Worm (Caenorhabditis elegans): ENCODE results near the gene nfyc-1.

The nfyc-1 gene

ce11 chrII:18787-19186 is 24.9 kb upstream of the nfyc-1 start:
- TF ChIP-seq unc-120 (tag; optimal IDR thresholded peaks at IDR 0.05; ENCODE audit: poor library complexity, severe bottlenecking) (peak; percentile 69), bed-3 (GFP tag; optimal IDR thresholded peaks at IDR 0.05) (no peak), ztf-11 (tag; optimal IDR thresholded peaks at IDR 0.05) (peak; percentile 52), snpc-4 (tag; optimal IDR thresholded peaks at IDR 0.05) (no peak), elt-1 (tag; optimal IDR thresholded peaks at IDR 0.05; ENCODE audit: borderline replicate concordance, insufficient read depth) (no peak), sptf-1 (tag; optimal IDR thresholded peaks at IDR 0.05) (peak; percentile 66), lin-13 (tag; optimal IDR thresholded peaks at IDR 0.05) (no peak), cnd-1 (tag; optimal IDR thresholded peaks at IDR 0.05) (no peak), ceh-39 (tag; optimal IDR thresholded peaks at IDR 0.05) (no peak), lsy-2 (tag; optimal IDR thresholded peaks at IDR 0.05) (no peak), blmp-1 (tag; optimal IDR thresholded peaks at IDR 0.05) (no peak), ces-1 (GFP tag; optimal IDR thresholded peaks at IDR 0.05) (no peak), mep-1 (tag; optimal IDR thresholded peaks at IDR 0.05) (peak; percentile 60), ham-2 (GFP tag; optimal IDR thresholded peaks at IDR 0.05) (no peak), mls-2 (tag; optimal IDR thresholded peaks at IDR 0.05) (peak; percentile 44), unc-62 (GFP tag; optimal IDR thresholded peaks at IDR 0.05) (no peak), pha-4 (tag; optimal IDR thresholded peaks at IDR 0.05) (peak; percentile 45), drap-1 (GFP tag; optimal IDR thresholded peaks at IDR 0.05) (peak; percentile 63), hlh-1 (tag; optimal IDR thresholded peaks at IDR 0.05) (no peak), nhr-28 (tag; optimal IDR thresholded peaks at IDR 0.05) (no peak), nhr-237 (tag; optimal IDR thresholded peaks at IDR 0.05) (peak; percentile 10), flh-1 (GFP tag; optimal IDR thresholded peaks at IDR 0.05) (no peak), sem-2 (GFP tag; optimal IDR thresholded peaks at IDR 0.05) (no peak), nhr-76 (tag; optimal IDR thresholded peaks at IDR 0.05) (no peak), lin-32 (GFP tag; optimal IDR thresholded peaks at IDR 0.05) (no peak), ceh-43 (GFP tag; optimal IDR thresholded peaks at IDR 0.05) (no peak), M03D4.4 (tag; optimal IDR thresholded peaks at IDR 0.05) (peak; percentile 59), mab-5 (tag; optimal IDR thresholded peaks at IDR 0.05) (no peak), elt-3 (tag; optimal IDR thresholded peaks at IDR 0.05) (no peak), ceh-83 (GFP tag; optimal IDR thresholded peaks at IDR 0.05) (no peak), nhr-2 (tag; optimal IDR thresholded peaks at IDR 0.05) (no peak), zip-8 (tag; optimal IDR thresholded peaks at IDR 0.05) (no peak)

- TF ChIP-seq unc-39 (tag; optimal IDR thresholded peaks at IDR 0.05) = no peak
- TF ChIP-seq nhr-2 (tag; optimal IDR thresholded peaks at IDR 0.05) = no peak
- TF ChIP-seq nhr-12 (tag; optimal IDR thresholded peaks at IDR 0.05) = no peak
- TF ChIP-seq sem-2 (GFP tag; optimal IDR thresholded peaks at IDR 0.05) = no peak
- TF ChIP-seq hlh-1 (tag; optimal IDR thresholded peaks at IDR 0.05) = no peak
- no peak for TF ChIP-seq ceh-83 (GFP tag; optimal IDR thresholded peaks at IDR 0.05)
- no peak for TF ChIP-seq zip-8 (tag; optimal IDR thresholded peaks at IDR 0.05)
- TF ChIP-seq ham-2 (GFP tag; optimal IDR thresholded peaks at IDR 0.05) = no peak
- TF ChIP-seq ceh-43 (GFP tag; optimal IDR thresholded peaks at IDR 0.05) = no peak
- no peak for TF ChIP-seq nhr-76 (tag; optimal IDR thresholded peaks at IDR 0.05)
- TF ChIP-seq lin-13 (tag; optimal IDR thresholded peaks at IDR 0.05) = no peak
- no peak for TF ChIP-seq bed-3 (GFP tag; optimal IDR thresholded peaks at IDR 0.05)
- no peak for TF ChIP-seq drap-1 (GFP tag; optimal IDR thresholded peaks at IDR 0.05)
- no peak for TF ChIP-seq mep-1 (tag; optimal IDR thresholded peaks at IDR 0.05)
- TF ChIP-seq tbx-8 (GFP tag; optimal IDR thresholded peaks at IDR 0.05) = no peak
- no peak for TF ChIP-seq pha-4 (tag; optimal IDR thresholded peaks at IDR 0.05)
- TF ChIP-seq flh-1 (GFP tag; optimal IDR thresholded peaks at IDR 0.05) = no peak
Measured at ce11 chrII:19238-19637, 24.5 kb upstream of the nfyc-1 start, which contains the start of gene gmeb-1. TSS of gene gmeb-1 (plus strand) at chrII:19538.

- TF ChIP-seq lsy-2 (tag; optimal IDR thresholded peaks at IDR 0.05) (no peak), ces-1 (GFP tag; optimal IDR thresholded peaks at IDR 0.05) (no peak), zip-8 (tag; optimal IDR thresholded peaks at IDR 0.05) (no peak), bed-3 (GFP tag; optimal IDR thresholded peaks at IDR 0.05) (no peak), lin-32 (GFP tag; optimal IDR thresholded peaks at IDR 0.05) (no peak)
Measured at ce11 chrII:21953-22352, 21.8 kb upstream of the nfyc-1 start.

- TF ChIP-seq unc-39 (tag; optimal IDR thresholded peaks at IDR 0.05) (no peak), lin-32 (GFP tag; optimal IDR thresholded peaks at IDR 0.05) (no peak), M03D4.4 (tag; optimal IDR thresholded peaks at IDR 0.05) (no peak), ces-1 (GFP tag; optimal IDR thresholded peaks at IDR 0.05) (no peak), tbx-8 (GFP tag; optimal IDR thresholded peaks at IDR 0.05) (no peak), unc-120 (tag; optimal IDR thresholded peaks at IDR 0.05; ENCODE audit: poor library complexity, severe bottlenecking) (no peak), ceh-43 (GFP tag; optimal IDR thresholded peaks at IDR 0.05) (no peak), nhr-237 (tag; optimal IDR thresholded peaks at IDR 0.05) (no peak), elt-3 (tag; optimal IDR thresholded peaks at IDR 0.05) (no peak), ham-2 (GFP tag; optimal IDR thresholded peaks at IDR 0.05) (no peak), sem-2 (GFP tag; optimal IDR thresholded peaks at IDR 0.05) (no peak), sptf-1 (tag; optimal IDR thresholded peaks at IDR 0.05) (no peak), ceh-83 (GFP tag; optimal IDR thresholded peaks at IDR 0.05) (no peak), blmp-1 (tag; optimal IDR thresholded peaks at IDR 0.05) (no peak), hlh-1 (tag; optimal IDR thresholded peaks at IDR 0.05) (no peak), cnd-1 (tag; optimal IDR thresholded peaks at IDR 0.05) (no peak), zip-8 (tag; optimal IDR thresholded peaks at IDR 0.05) (no peak), snpc-4 (tag; optimal IDR thresholded peaks at IDR 0.05) (no peak), ztf-11 (tag; optimal IDR thresholded peaks at IDR 0.05) (no peak), pha-4 (tag; optimal IDR thresholded peaks at IDR 0.05) (no peak)
Measured at ce11 chrII:23025-23424, 20.7 kb upstream of the nfyc-1 start, which contains the start of gene sqt-2. TSS of gene sqt-2 (plus strand) at chrII:23325.
